Fruit fly (Drosophila melanogaster): Measurements from ENCODE around the gene CG6125.

The CG6125 gene

dm6 chr3R:15356645-15357431, 50.0 kb downstream of the CG6125 start, which contains the start of the genes Atg4b and Hibch (continued):
- TF ChIP-seq salm (tag; optimal IDR thresholded peaks at IDR 0.05) (peak; percentile 64), CrebB (tag; optimal IDR thresholded peaks at IDR 0.05) (peak; percentile 35), usp (GFP tag; optimal IDR thresholded peaks at IDR 0.05) (no peak), bab2 (GFP tag; optimal IDR thresholded peaks at IDR 0.05) (no peak), CG8388 (GFP tag; optimal IDR thresholded peaks at IDR 0.05) (peak; percentile 76), CG16815 (GFP tag; optimal IDR thresholded peaks at IDR 0.05) (peak; percentile 78), rib (GFP tag; IDR thresholded peaks at IDR 0.05) (peak; percentile 86), CG34224 (GFP tag; IDR thresholded peaks at IDR 0.05; ENCODE audit: partially characterized antibody) (no peak), GATAe (GFP tag; conservative IDR thresholded peaks at IDR 0.05) (peak; percentile 39; the same call in 1 of the 2 replicates), Bgb (GFP tag; IDR thresholded peaks at IDR 0.05; ENCODE audit: partially characterized antibody) (no peak), gsb (GFP tag; IDR thresholded peaks at IDR 0.05) (no peak; the same call in 1 of the 2 replicates), CG7271 (tag; optimal IDR thresholded peaks at IDR 0.05) (no peak), Tbp (GFP tag; optimal IDR thresholded peaks at IDR 0.05) (no peak), HmgD (GFP tag; optimal IDR thresholded peaks at IDR 0.05) (no peak), slbo (GFP tag; IDR thresholded peaks at IDR 0.05) (peak; percentile 91), pzg (GFP tag; optimal IDR thresholded peaks at IDR 0.05) (peak; percentile 47), HmgZ (tag; optimal IDR thresholded peaks at IDR 0.05) (peak; percentile 77), CG17912 (GFP tag; optimal IDR thresholded peaks at IDR 0.05) (no peak), bowl (GFP tag; IDR thresholded peaks at IDR 0.05) (no peak), wek (GFP tag; optimal IDR thresholded peaks at IDR 0.05) (peak; percentile 79), CG2875 (GFP tag; optimal IDR thresholded peaks at IDR 0.05) (no peak), Hmx (GFP tag; optimal IDR thresholded peaks at IDR 0.05) (no peak), slou (GFP tag; optimal IDR thresholded peaks at IDR 0.05) (peak; percentile 79), ash1 (GFP tag; optimal IDR thresholded peaks at IDR 0.05) (no peak), Dek (tag; optimal IDR thresholded peaks at IDR 0.05) (no peak), ranshi (GFP tag; IDR thresholded peaks at IDR 0.05) (peak; percentile 77), knrl (GFP tag; IDR thresholded peaks at IDR 0.05; ENCODE audit: partially characterized antibody) (0 out of 3 replicates have a peak, but pooled peaks have one; percentile 20), hth (optimal IDR thresholded peaks at IDR 0.05) (no peak), mld (GFP tag; IDR thresholded peaks at IDR 0.05; ENCODE audit: partially characterized antibody) (no peak), CG13894 (tag; optimal IDR thresholded peaks at IDR 0.05) (no peak), CG4328 (GFP tag; optimal IDR thresholded peaks at IDR 0.05) (peak; percentile 79), fru (optimal IDR thresholded peaks at IDR 0.05) (no peak), MBD-R2 (GFP tag; IDR thresholded peaks at IDR 0.05) (peak; percentile 87), mam (GFP tag; optimal IDR thresholded peaks at IDR 0.05) (peak; percentile 46), CG8765 (GFP tag; IDR thresholded peaks at IDR 0.05) (peak; percentile 59; the same call in 1 of the 2 replicates), unpg (GFP tag; optimal IDR thresholded peaks at IDR 0.05) (peak; percentile 80), ftz-f1 (GFP tag; optimal IDR thresholded peaks at IDR 0.05) (no peak), CG2889 (GFP tag; IDR thresholded peaks at IDR 0.05) (peak; percentile 60; the same call in 1 of the 3 replicates), Opbp (GFP tag; IDR thresholded peaks at IDR 0.05; ENCODE audit: partially characterized antibody) (no peak), Gug (GFP tag; IDR thresholded peaks at IDR 0.05) (peak; percentile 81), Drgx (GFP tag; IDR thresholded peaks at IDR 0.05) (peak; percentile 72), cg (GFP tag; optimal IDR thresholded peaks at IDR 0.05) (no peak), Poxn (GFP tag; IDR thresholded peaks at IDR 0.05) (no peak; the same call in 1 of the 2 replicates), CG15696 (tag; optimal IDR thresholded peaks at IDR 0.05) (peak; percentile 91), CG3163 (GFP tag; optimal IDR thresholded peaks at IDR 0.05) (no peak), CG5953 (GFP tag; IDR thresholded peaks at IDR 0.05) (peak; percentile 56; the same call in 1 of the 2 replicates), Atf-2 (GFP tag; optimal IDR thresholded peaks at IDR 0.05) (no peak), corto (GFP tag; optimal IDR thresholded peaks at IDR 0.05) (no peak), CG18476 (GFP tag; optimal IDR thresholded peaks at IDR 0.05) (peak; percentile 64), CG2116 (GFP tag; optimal IDR thresholded peaks at IDR 0.05) (peak; percentile 69)

Data from whole organism, embryonic.